Worm (Caenorhabditis elegans): ENCODE data around the gene nhr-218.

Gene nhr-218

DNA sequence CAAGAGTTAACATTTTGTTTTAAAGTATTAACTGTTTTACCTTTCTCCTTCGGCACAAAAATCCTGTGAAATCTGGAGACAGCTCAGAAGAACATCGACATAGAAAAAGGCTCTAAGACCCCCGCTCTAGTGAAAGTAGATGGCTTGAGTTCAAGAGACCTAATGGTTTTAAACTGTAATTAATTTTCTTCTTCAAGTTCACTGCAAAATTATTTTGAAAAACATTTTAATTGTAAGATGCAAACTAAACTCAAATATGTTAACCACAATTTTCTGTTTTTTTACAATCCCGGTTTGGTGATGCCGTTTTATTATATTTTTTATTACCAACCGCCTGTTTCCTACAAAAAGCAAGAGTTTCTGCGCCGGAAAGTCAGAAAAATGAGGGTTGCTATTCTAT, 24.6 kb upstream of the nhr-218 start, which contains the start of gene clec-233:
Gene clec-233 (plus strand): TSS at position 301 of the 400 bp plus-strand sequence.
- no peak for TF ChIP-seq lin-13 (GFP tag; optimal IDR thresholded peaks at IDR 0.05)
- TF ChIP-seq efl-1 (optimal IDR thresholded peaks at IDR 0.05): no peak
- no peak for TF ChIP-seq efl-1 (GFP tag; optimal IDR thresholded peaks at IDR 0.05 in 1 of 2)
- TF ChIP-seq skn-1 (tag; optimal IDR thresholded peaks at IDR 0.05): no peak
- TF ChIP-seq snu-23 (GFP tag; optimal IDR thresholded peaks at IDR 0.05): no peak
- TF ChIP-seq nhr-20 (tag; optimal IDR thresholded peaks at IDR 0.05): no peak
- no peak for TF ChIP-seq ceh-88 (GFP tag; IDR thresholded peaks at IDR 0.05)
- no peak for TF ChIP-seq unc-130 (tag; optimal IDR thresholded peaks at IDR 0.05)
- TF ChIP-seq mep-1 (tag; optimal IDR thresholded peaks at IDR 0.05): no peak
- TF ChIP-seq sptf-1 (tag; optimal IDR thresholded peaks at IDR 0.05): no peak
- TF ChIP-seq Y116A8C.19 (tag; optimal IDR thresholded peaks at IDR 0.05; ENCODE audit: borderline replicate concordance): no peak
- no peak for TF ChIP-seq lin-14 (GFP tag; optimal IDR thresholded peaks at IDR 0.05)
- no peak for TF ChIP-seq dsc-1 (tag; optimal IDR thresholded peaks at IDR 0.05)
- no peak for TF ChIP-seq nhr-76 (tag; optimal IDR thresholded peaks at IDR 0.05)
- TF ChIP-seq grh-1 (GFP tag; IDR thresholded peaks at IDR 0.05): no peak
- TF ChIP-seq mab-9 (GFP tag; IDR thresholded peaks at IDR 0.05): no peak
- TF ChIP-seq nhr-237 (tag; optimal IDR thresholded peaks at IDR 0.05): no peak
- TF ChIP-seq fos-1 (tag; optimal IDR thresholded peaks at IDR 0.05): no peak
- no peak for TF ChIP-seq mef-2 (tag; optimal IDR thresholded peaks at IDR 0.05)
- TF ChIP-seq hlh-17 (GFP tag; optimal IDR thresholded peaks at IDR 0.05; ENCODE audit: borderline replicate concordance): no peak
- TF ChIP-seq nhr-12 (tag; optimal IDR thresholded peaks at IDR 0.05): no peak

DNA sequence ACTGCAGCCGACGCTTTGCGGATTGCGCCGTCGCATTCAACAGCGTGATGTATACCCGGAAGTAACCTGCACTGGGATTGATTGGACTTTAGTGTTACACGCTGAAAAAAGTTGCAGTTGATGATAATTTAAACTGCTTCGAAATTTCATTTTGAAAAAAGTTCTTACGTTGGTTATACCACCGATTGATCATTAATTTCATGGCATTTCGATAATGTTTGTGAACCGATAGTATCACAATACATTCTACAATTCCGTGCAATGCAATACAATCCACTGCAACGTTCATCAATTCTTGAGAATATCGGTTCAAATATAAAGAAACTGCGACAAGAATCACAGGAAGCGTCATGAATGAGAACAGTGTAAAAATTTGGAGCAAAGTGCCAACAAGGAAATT, 23.1 kb upstream of the nhr-218 start, which contains the start of gene F21H7.3:
Gene F21H7.3 (minus strand): TSS at position 101 of the 400 bp plus-strand sequence.
- TF ChIP-seq ama-1 (optimal IDR thresholded peaks at IDR 0.05): no peak

DNA sequence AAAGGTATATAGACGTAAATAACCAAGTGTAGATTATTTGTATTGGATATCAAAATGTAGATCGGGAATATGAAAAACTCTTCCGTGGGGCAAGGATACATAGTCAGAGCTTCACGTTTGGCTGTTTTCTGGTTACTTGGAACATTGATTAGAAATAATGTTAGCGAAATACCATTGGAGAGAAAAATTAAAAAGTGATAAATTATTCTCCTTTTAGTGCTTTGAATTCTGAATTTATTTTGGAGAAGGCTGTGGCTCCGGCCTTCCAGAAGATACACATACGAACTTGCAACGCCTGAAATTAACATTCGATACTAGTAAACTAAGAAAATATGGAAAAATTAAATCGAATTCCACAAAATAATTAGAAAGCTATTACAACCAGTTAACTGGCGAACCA, 22.6 kb upstream of the nhr-218 start, which contains the start of gene srh-98:
Gene srh-98 (minus strand): TSS at position 101 of the 400 bp plus-strand sequence.
- TF ChIP-seq ceh-88 (GFP tag; IDR thresholded peaks at IDR 0.05): no peak
- no peak for TF ChIP-seq alr-1 (tag; optimal IDR thresholded peaks at IDR 0.05; ENCODE audit: borderline replicate concordance)
- no peak for TF ChIP-seq vab-15 (tag; optimal IDR thresholded peaks at IDR 0.05)
- TF ChIP-seq nhr-77 (tag; optimal IDR thresholded peaks at IDR 0.05): no peak
- TF ChIP-seq unc-130 (tag; optimal IDR thresholded peaks at IDR 0.05): no peak
- no peak for TF ChIP-seq lin-14 (GFP tag; optimal IDR thresholded peaks at IDR 0.05)
- no peak for TF ChIP-seq egl-13 (tag; optimal IDR thresholded peaks at IDR 0.05)
- no peak for TF ChIP-seq pqm-1 (tag; optimal IDR thresholded peaks at IDR 0.05)
- no peak for TF ChIP-seq lin-15B (tag; optimal IDR thresholded peaks at IDR 0.05)
- TF ChIP-seq nhr-85 (tag): no peak
- TF ChIP-seq aha-1 (tag; optimal IDR thresholded peaks at IDR 0.05): no peak
- TF ChIP-seq lir-3 (tag; optimal IDR thresholded peaks at IDR 0.05; ENCODE audit: poor library complexity): no peak
- TF ChIP-seq rnt-1 (tag; optimal IDR thresholded peaks at IDR 0.05): no peak
- TF ChIP-seq sptf-1 (tag; optimal IDR thresholded peaks at IDR 0.05): no peak
- no peak for TF ChIP-seq lin-35 (GFP tag; optimal IDR thresholded peaks at IDR 0.05)
- TF ChIP-seq pag-3 (tag; optimal IDR thresholded peaks at IDR 0.05; ENCODE audit: borderline replicate concordance, insufficient read depth): no peak
- no peak for TF ChIP-seq dpl-1 (GFP tag; optimal IDR thresholded peaks at IDR 0.05)
- no peak for TF ChIP-seq nhr-28 (tag; optimal IDR thresholded peaks at IDR 0.05)

- TF ChIP-seq pqm-1 (tag; optimal IDR thresholded peaks at IDR 0.05): no peak
- TF ChIP-seq hpl-2 (GFP tag; optimal IDR thresholded peaks at IDR 0.05): no peak
- no peak for TF ChIP-seq sup-37 (GFP tag; optimal IDR thresholded peaks at IDR 0.05)
- no peak for TF ChIP-seq hlh-17 (GFP tag; optimal IDR thresholded peaks at IDR 0.05; ENCODE audit: borderline replicate concordance)
- no peak for TF ChIP-seq C34B4.2 (tag; optimal IDR thresholded peaks at IDR 0.05)
- no peak for TF ChIP-seq irx-1 (tag; optimal IDR thresholded peaks at IDR 0.05)
- no peak for TF ChIP-seq fkh-8 (tag; optimal IDR thresholded peaks at IDR 0.05)
- TF ChIP-seq snu-23 (GFP tag; optimal IDR thresholded peaks at IDR 0.05): no peak
- TF ChIP-seq ets-5 (GFP tag; IDR thresholded peaks at IDR 0.05): no peak
- TF ChIP-seq lin-15B (tag; optimal IDR thresholded peaks at IDR 0.05): no peak
- no peak for TF ChIP-seq grh-1 (GFP tag; IDR thresholded peaks at IDR 0.05)
- no peak for TF ChIP-seq tlp-1 (tag; optimal IDR thresholded peaks at IDR 0.05)
- TF ChIP-seq nhr-84 (tag; optimal IDR thresholded peaks at IDR 0.05): no peak
- no peak for TF ChIP-seq C16A3.4 (tag; optimal IDR thresholded peaks at IDR 0.05)
- no peak for TF ChIP-seq nhr-71 (tag; optimal IDR thresholded peaks at IDR 0.05)
- TF ChIP-seq lsy-2 (tag; optimal IDR thresholded peaks at IDR 0.05): no peak
- TF ChIP-seq aha-1 (tag; optimal IDR thresholded peaks at IDR 0.05): no peak
Observed at ce11 chrV:16237223-16237622, 21.0 kb upstream of the nhr-218 start, which contains the start of gene F21H7.5. Gene F21H7.5, plus strand, starts transcription at chrV:16237523.

All from whole organism, L1 larva.